Worm (Caenorhabditis elegans): Measurements from ENCODE around the gene irld-51.
A peak's percentile ranks its signal among the peaks of the same experiment; 100 is the strongest.

Gene irld-51

DNA sequence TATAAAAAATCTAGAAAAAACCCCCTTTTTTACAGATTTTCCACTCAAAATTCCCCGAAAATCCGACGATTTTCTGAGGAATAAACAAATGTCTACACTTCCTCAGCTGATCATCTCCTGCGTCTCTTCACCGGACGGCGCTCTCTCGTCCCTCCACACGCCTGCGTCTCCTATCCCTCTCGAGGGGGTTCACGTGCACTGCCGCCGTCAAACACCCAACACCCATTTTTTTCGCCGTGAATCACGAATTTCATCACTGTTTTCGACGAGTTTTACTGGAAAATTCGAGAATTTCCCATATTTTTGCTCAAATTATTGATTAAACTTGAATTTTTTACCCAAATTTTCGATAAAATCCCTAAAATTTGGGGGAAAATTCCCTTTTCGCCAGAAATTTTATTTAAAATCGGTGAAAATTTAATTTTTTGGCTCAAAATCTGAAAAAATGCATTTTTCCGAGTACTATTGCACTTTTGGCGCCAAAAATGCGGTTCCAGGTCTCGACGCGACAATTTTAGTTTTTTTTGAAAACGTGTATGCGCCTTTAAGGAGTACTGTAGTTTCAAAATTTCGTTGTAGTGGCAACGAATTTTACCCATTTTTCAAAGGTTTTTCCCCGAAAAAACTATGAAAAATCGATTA lies 31.6 kb downstream of the irld-51 start:
- TF ChIP-seq fkh-4 (tag; optimal IDR thresholded peaks at IDR 0.05; ENCODE audit: borderline replicate concordance) (no peak), lsy-2 (tag; optimal IDR thresholded peaks at IDR 0.05) (peak; percentile 45 to 62), tlp-1 (tag; optimal IDR thresholded peaks at IDR 0.05) (no peak), Y116A8C.19 (tag; optimal IDR thresholded peaks at IDR 0.05; ENCODE audit: borderline replicate concordance) (no peak), xbp-1 (tag; optimal IDR thresholded peaks at IDR 0.05) (peak; percentile 51), hlh-4 (tag; optimal IDR thresholded peaks at IDR 0.05) (no peak), isw-1 (GFP tag; IDR thresholded peaks at IDR 0.05) (peak; percentile 32), fkh-8 (tag; optimal IDR thresholded peaks at IDR 0.05) (peak; percentile 79), snpc-4 (tag; optimal IDR thresholded peaks at IDR 0.05) (peak; percentile 36), nhr-85 (tag) (peak; percentile 46), jun-1 (tag; optimal IDR thresholded peaks at IDR 0.05) (peak; percentile 49), zag-1 (tag; optimal IDR thresholded peaks at IDR 0.05) (no peak), nhr-237 (tag; optimal IDR thresholded peaks at IDR 0.05) (no peak), F16B12.6 (tag; optimal IDR thresholded peaks at IDR 0.05) (no peak), hlh-17 (GFP tag; optimal IDR thresholded peaks at IDR 0.05; ENCODE audit: borderline replicate concordance) (no peak), mep-1 (tag; optimal IDR thresholded peaks at IDR 0.05) (peak; percentile 72), unc-86 (tag; optimal IDR thresholded peaks at IDR 0.05) (peak; percentile 34), fkh-10 (GFP tag; optimal IDR thresholded peaks at IDR 0.05) (no peak), dpl-1 (GFP tag; optimal IDR thresholded peaks at IDR 0.05) (peak; percentile 22 to 52 (median 44)), nhr-47 (tag; optimal IDR thresholded peaks at IDR 0.05) (peak; percentile 66), elt-2 (tag; optimal IDR thresholded peaks at IDR 0.05) (no peak), irx-1 (tag; optimal IDR thresholded peaks at IDR 0.05) (peak; percentile 7), swsn-7 (tag; optimal IDR thresholded peaks at IDR 0.05) (peak; percentile 67), lin-14 (GFP tag; optimal IDR thresholded peaks at IDR 0.05) (peak; percentile 85), hpl-2 (GFP tag; optimal IDR thresholded peaks at IDR 0.05) (no peak), nhr-90 (tag; optimal IDR thresholded peaks at IDR 0.05; ENCODE audit: poor library complexity) (peak; percentile 21), nhr-11 (tag; optimal IDR thresholded peaks at IDR 0.05) (peak; percentile 24), lin-13 (GFP tag; optimal IDR thresholded peaks at IDR 0.05) (peak; percentile 4), vab-15 (tag; optimal IDR thresholded peaks at IDR 0.05) (no peak), lin-35 (GFP tag; optimal IDR thresholded peaks at IDR 0.05) (peak; percentile 60 to 68), mab-9 (GFP tag; IDR thresholded peaks at IDR 0.05) (no peak), nhr-84 (tag; optimal IDR thresholded peaks at IDR 0.05) (no peak), C16A3.4 (tag; optimal IDR thresholded peaks at IDR 0.05) (no peak), mdl-1 (tag; optimal IDR thresholded peaks at IDR 0.05) (peak; percentile 39 to 86), lin-15B (tag; optimal IDR thresholded peaks at IDR 0.05) (no peak), egl-13 (tag; optimal IDR thresholded peaks at IDR 0.05) (no peak), egl-27 (tag; optimal IDR thresholded peaks at IDR 0.05) (no peak), ceh-90 (tag; optimal IDR thresholded peaks at IDR 0.05) (no peak), ets-5 (GFP tag; IDR thresholded peaks at IDR 0.05) (no peak), nhr-12 (tag; optimal IDR thresholded peaks at IDR 0.05) (no peak), rnt-1 (tag; optimal IDR thresholded peaks at IDR 0.05) (no peak), nhr-71 (tag; optimal IDR thresholded peaks at IDR 0.05) (peak; percentile 79), skn-1 (tag; optimal IDR thresholded peaks at IDR 0.05) (peak; percentile 80), C34B4.2 (tag; optimal IDR thresholded peaks at IDR 0.05) (no peak), ceh-82 (tag; optimal IDR thresholded peaks at IDR 0.05) (peak in 2 of 3 experiments; percentile 35 to 55), tbx-2 (tag; optimal IDR thresholded peaks at IDR 0.05) (peak; percentile 53), alr-1 (tag; optimal IDR thresholded peaks at IDR 0.05; ENCODE audit: borderline replicate concordance) (no peak), mef-2 (tag; optimal IDR thresholded peaks at IDR 0.05) (no peak), C04F5.9 (tag; optimal IDR thresholded peaks at IDR 0.05) (peak; percentile 13), sup-37 (GFP tag; optimal IDR thresholded peaks at IDR 0.05) (no peak), efl-3 (GFP tag; optimal IDR thresholded peaks at IDR 0.05) (no peak), aly-2 (tag; optimal IDR thresholded peaks at IDR 0.05) (no peak)

Data from whole organism, L1 larva.